Worm (Caenorhabditis elegans): Measurements from ENCODE around the gene T12D8.5.

Gene T12D8.5

ce11 chrIII:13642227-13642626, 15.6 kb upstream of the T12D8.5 start, which contains the start of gene T12D8.10:
TSS of gene T12D8.10 (minus strand) at chrIII:13642327.
- TF ChIP-seq F57A8.1 (GFP tag; optimal IDR thresholded peaks at IDR 0.05) (no peak), lsl-1 (GFP tag; optimal IDR thresholded peaks at IDR 0.05) (no peak), ztf-22 (GFP tag; optimal IDR thresholded peaks at IDR 0.05) (no peak), hmg-1.2 (GFP tag; IDR thresholded peaks at IDR 0.05) (no peak), egrh-3 (GFP tag; IDR thresholded peaks at IDR 0.05) (no peak), dox-1 (GFP tag; IDR thresholded peaks at IDR 0.05) (no peak), F33H1.4 (GFP tag; IDR thresholded peaks at IDR 0.05) (no peak), rcor-1 (GFP tag; IDR thresholded peaks at IDR 0.05) (no peak)

ce11 chrIII:13641588-13641987, 15.0 kb upstream of the T12D8.5 start, which contains the start of gene acbp-5:
TSS of gene acbp-5 (minus strand) at chrIII:13641688.
- TF ChIP-seq egl-44 (GFP tag; IDR thresholded peaks at IDR 0.05) (no peak), mcd-1 (GFP tag; IDR thresholded peaks at IDR 0.05) (no peak), let-607 (tag; optimal IDR thresholded peaks at IDR 0.05) (no peak), B0035.1 (tag; optimal IDR thresholded peaks at IDR 0.05) (no peak), Y53F4B.3 (GFP tag; IDR thresholded peaks at IDR 0.05) (no peak), bed-2 (GFP tag; IDR thresholded peaks at IDR 0.05) (no peak), egrh-3 (GFP tag; IDR thresholded peaks at IDR 0.05) (no peak), T07F8.4 (tag; optimal IDR thresholded peaks at IDR 0.05) (no peak), dpff-1 (tag; optimal IDR thresholded peaks at IDR 0.05) (no peak), ztf-22 (GFP tag; optimal IDR thresholded peaks at IDR 0.05) (no peak), Y95B8A.8 (GFP tag; IDR thresholded peaks at IDR 0.05) (no peak), pha-4 (tag; optimal IDR thresholded peaks at IDR 0.05) (no peak), madf-8 (GFP tag; conservative IDR thresholded peaks at IDR 0.05) (no peak), nhr-90 (tag; optimal IDR thresholded peaks at IDR 0.05) (no peak), B0019.2 (GFP tag; conservative IDR thresholded peaks at IDR 0.05) (no peak), nfya-2 (GFP tag; IDR thresholded peaks at IDR 0.05) (no peak)

DNA sequence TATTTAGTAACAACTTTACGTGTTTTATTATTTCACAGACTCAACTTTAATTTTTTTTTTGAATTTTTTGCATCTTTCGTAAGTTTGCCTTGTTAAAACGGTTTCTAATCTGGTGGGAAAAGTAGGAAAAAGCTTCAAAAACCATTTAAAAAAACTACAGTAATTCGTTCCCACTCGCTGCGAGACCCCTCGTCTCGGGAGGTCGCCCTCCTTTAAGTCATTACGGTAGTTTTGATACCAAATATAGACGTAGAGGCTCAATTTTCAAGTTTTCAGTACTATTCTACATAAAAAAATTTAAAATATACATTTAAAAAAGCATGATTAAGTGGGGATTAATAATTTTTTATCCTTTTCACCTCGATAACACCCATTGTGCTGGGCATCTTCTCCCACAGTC, 14.3 kb upstream of the T12D8.5 start:
- no peak for TF ChIP-seq lin-54 (GFP tag; optimal IDR thresholded peaks at IDR 0.05)
- TF ChIP-seq lag-1 (GFP tag; IDR thresholded peaks at IDR 0.05): no peak
- no peak for TF ChIP-seq ceh-27 (GFP tag; optimal IDR thresholded peaks at IDR 0.05)
- no peak for TF ChIP-seq F55B11.4 (tag; optimal IDR thresholded peaks at IDR 0.05; ENCODE audit: borderline replicate concordance, insufficient read depth)
- TF ChIP-seq mes-4 (tag; optimal IDR thresholded peaks at IDR 0.05): no peak
- TF ChIP-seq ama-1 (optimal IDR thresholded peaks at IDR 0.05): no peak
- TF ChIP-seq ama-1 (GFP tag; optimal IDR thresholded peaks at IDR 0.05): no peak
- no peak for TF ChIP-seq atf-7 (tag; optimal IDR thresholded peaks at IDR 0.05)
- no peak for TF ChIP-seq cebp-1 (GFP tag; IDR thresholded peaks at IDR 0.05)
- no peak for TF ChIP-seq cebp-1 (tag; optimal IDR thresholded peaks at IDR 0.05)
- TF ChIP-seq lsl-1 (GFP tag; optimal IDR thresholded peaks at IDR 0.05): peak; percentile 76
- no peak for TF ChIP-seq athp-1 (tag; optimal IDR thresholded peaks at IDR 0.05)
- TF ChIP-seq F10E7.11 (tag; optimal IDR thresholded peaks at IDR 0.05): no peak
- no peak for TF ChIP-seq akir-1 (GFP tag; optimal IDR thresholded peaks at IDR 0.05)
- no peak for TF ChIP-seq rpc-1 (optimal IDR thresholded peaks at IDR 0.05)
- no peak for TF ChIP-seq rpc-1 (tag; optimal IDR thresholded peaks at IDR 0.05)
- TF ChIP-seq F49E8.2 (tag; optimal IDR thresholded peaks at IDR 0.05; ENCODE audit: insufficient read depth): no peak
- peak; percentile 57 for TF ChIP-seq F33H1.4 (GFP tag; IDR thresholded peaks at IDR 0.05)
- TF ChIP-seq xnd-1 (tag; optimal IDR thresholded peaks at IDR 0.05): peak; percentile 53
- no peak for TF ChIP-seq F23B12.7 (tag; optimal IDR thresholded peaks at IDR 0.05; ENCODE audit: insufficient read depth)
- no peak for TF ChIP-seq ztf-22 (GFP tag; optimal IDR thresholded peaks at IDR 0.05)
- no peak for TF ChIP-seq mxl-1 (tag; optimal IDR thresholded peaks at IDR 0.05)
- TF ChIP-seq madf-6 (GFP tag; IDR thresholded peaks at IDR 0.05): 0 out of 2 replicates have a peak, but pooled peaks have one; percentile 30
- TF ChIP-seq D2030.7 (GFP tag; IDR thresholded peaks at IDR 0.05): no peak
- no peak for TF ChIP-seq sdz-38 (tag; optimal IDR thresholded peaks at IDR 0.05)
- no peak for TF ChIP-seq Y79H2A.3 (GFP tag; conservative IDR thresholded peaks at IDR 0.05)
- no peak for TF ChIP-seq sea-2 (GFP tag; IDR thresholded peaks at IDR 0.05)
